Worm (Caenorhabditis elegans) whole organism, late embryonic: ENCODE data around the gene gtf-2F2.
"Not testable (repeated sequence)": the region's sequence is repeated elsewhere in the genome, so short reads cannot be mapped to it uniquely, and the experiment has no call there.

Experiments
- K02D7.2 ChIP-seq: sonication (generic microtip); optimal IDR thresholded peaks from 2 replicates; lab custom pipeline; 2017; ENCODE audit warnings: mild to moderate bottlenecking, missing genetic modification characterization, missing compliant biosample characterization
- K09A11.1 ChIP-seq: sonication (generic microtip); optimal IDR thresholded peaks from 2 replicates; lab custom pipeline; 2017; ENCODE audit warnings: antibody characterized with exemption, mild to moderate bottlenecking, missing genetic modification characterization, missing compliant biosample characterization; ENCODE audit not compliant: insufficient read depth
- T23F11.4 ChIP-seq: fragments of 200-800 bp; sonication (Bioruptor generic); optimal IDR thresholded peaks from 2 replicates; lab custom pipeline; 2018; ENCODE audit warnings: mild to moderate bottlenecking, missing genetic modification characterization, missing compliant biosample characterization
- ahr-1 ChIP-seq: sonication (generic microtip); optimal IDR thresholded peaks from 2 replicates; lab custom pipeline; 2016; ENCODE audit warnings: missing genetic modification characterization, missing compliant biosample characterization
- ama-1 ChIP-seq: fragments of 150-350 bp; optimal IDR thresholded peaks from 2 replicates; lab custom pipeline; 2014
- ceh-14 ChIP-seq: sonication (generic microtip); optimal IDR thresholded peaks from 2 replicates; lab custom pipeline; 2016; ENCODE audit warnings: missing genotype, missing genetic modification characterization, missing compliant biosample characterization
- ceh-18 ChIP-seq: sonication (generic microtip); optimal IDR thresholded peaks from 2 replicates; lab custom pipeline; 2016; ENCODE audit warnings: missing genetic modification characterization, missing compliant biosample characterization
- ceh-19 ChIP-seq: fragments of 200-800 bp; sonication (Bioruptor generic); optimal IDR thresholded peaks from 2 replicates; lab custom pipeline; 2018; ENCODE audit warnings: mild to moderate bottlenecking, missing genetic modification characterization, missing compliant biosample characterization
- ceh-2 ChIP-seq: sonication (generic microtip); optimal IDR thresholded peaks from 2 replicates; lab custom pipeline; 2016; ENCODE audit warnings: missing genotype, missing genetic modification characterization, missing compliant biosample characterization
- ceh-24 ChIP-seq: sonication (generic microtip); optimal IDR thresholded peaks from 2 replicates; lab custom pipeline; 2016; ENCODE audit warnings: mild to moderate bottlenecking, missing genetic modification characterization, missing compliant biosample characterization
- ceh-48 ChIP-seq: sonication (generic microtip); optimal IDR thresholded peaks from 2 replicates; lab custom pipeline; 2016; ENCODE audit warnings: missing genetic modification characterization, inconsistent platforms, missing compliant biosample characterization
- ceh-6 ChIP-seq: fragments of 200-800 bp; sonication (Bioruptor generic); optimal IDR thresholded peaks from 2 replicates; lab custom pipeline; 2018; ENCODE audit warnings: mild to moderate bottlenecking, missing genetic modification characterization, missing compliant biosample characterization
- ceh-9 ChIP-seq: sonication (generic microtip); optimal IDR thresholded peaks from 2 replicates; lab custom pipeline; 2016; ENCODE audit warnings: mild to moderate bottlenecking, missing genetic modification characterization, inconsistent platforms, missing compliant biosample characterization
- che-1 ChIP-seq: sonication (generic microtip); optimal IDR thresholded peaks from 2 replicates; lab custom pipeline; 2016; ENCODE audit warnings: mild to moderate bottlenecking, missing genetic modification characterization, missing compliant biosample characterization
- elt-2 ChIP-seq: sonication (generic microtip); optimal IDR thresholded peaks from 2 replicates; lab custom pipeline; 2016; ENCODE audit warnings: missing genetic modification reagents, missing genetic modification characterization, missing compliant biosample characterization
- elt-4 ChIP-seq: sonication (generic microtip); optimal IDR thresholded peaks from 2 replicates; lab custom pipeline; 2016; ENCODE audit warnings: missing genetic modification characterization, missing compliant biosample characterization
- eyg-1 ChIP-seq: sonication (generic microtip); optimal IDR thresholded peaks from 2 replicates; lab custom pipeline; 2016; ENCODE audit warnings: missing genotype, missing genetic modification characterization, missing compliant biosample characterization
- gmeb-2 ChIP-seq: sonication (generic microtip); optimal IDR thresholded peaks from 2 replicates; lab custom pipeline; 2016; ENCODE audit warnings: missing genetic modification characterization, inconsistent platforms, missing compliant biosample characterization
- hlh-6 ChIP-seq: sonication (generic microtip); optimal IDR thresholded peaks from 2 replicates; lab custom pipeline; 2016; ENCODE audit warnings: missing genotype, missing genetic modification characterization, missing compliant biosample characterization
- hlh-8 ChIP-seq: sonication (generic microtip); optimal IDR thresholded peaks from 2 replicates; lab custom pipeline; 2016; ENCODE audit warnings: missing genotype, missing genetic modification characterization, missing compliant biosample characterization
- lim-6 ChIP-seq: sonication (generic microtip); optimal IDR thresholded peaks from 2 replicates; lab custom pipeline; 2016; ENCODE audit warnings: missing genetic modification characterization, missing compliant biosample characterization
- madf-2 ChIP-seq: sonication (generic microtip); optimal IDR thresholded peaks from 2 replicates; lab custom pipeline; 2017; ENCODE audit warnings: missing genetic modification characterization, missing compliant biosample characterization
- nfya-1 ChIP-seq: sonication (generic microtip); optimal IDR thresholded peaks from 2 replicates; lab custom pipeline; 2017; ENCODE audit warnings: missing genetic modification characterization, mild to moderate bottlenecking, missing compliant biosample characterization, antibody characterized with exemption, moderate library complexity
- nhr-11 ChIP-seq: fragments of 150-350 bp; optimal IDR thresholded peaks from 2 replicates; lab custom pipeline; 2014; ENCODE audit warnings: missing biosample characterization, missing genetic modification characterization
- nhr-232 ChIP-seq: sonication (generic microtip); optimal IDR thresholded peaks from 2 replicates; lab custom pipeline; 2016; ENCODE audit warnings: missing genetic modification characterization, missing compliant biosample characterization
- npax-4 ChIP-seq: sonication (generic microtip); optimal IDR thresholded peaks from 2 replicates; lab custom pipeline; 2016; ENCODE audit warnings: missing genetic modification characterization, missing compliant biosample characterization
- odd-2 ChIP-seq: sonication (generic microtip); optimal IDR thresholded peaks from 2 replicates; lab custom pipeline; 2017; ENCODE audit warnings: antibody characterized with exemption, mild to moderate bottlenecking, missing genetic modification characterization, missing compliant biosample characterization
- pha-2 ChIP-seq: sonication (generic microtip); optimal IDR thresholded peaks from 2 replicates; lab custom pipeline; 2017; ENCODE audit warnings: mild to moderate bottlenecking, missing genetic modification characterization, missing compliant biosample characterization
- pqm-1 ChIP-seq: sonication (generic microtip); optimal IDR thresholded peaks from 2 replicates; lab custom pipeline; 2016; ENCODE audit warnings: missing genetic modification characterization, missing compliant biosample characterization
- rnt-1 ChIP-seq: sonication (generic microtip); optimal IDR thresholded peaks from 2 replicates; lab custom pipeline; 2016; ENCODE audit warnings: missing genetic modification characterization, missing compliant biosample characterization
- sdc-2 ChIP-seq: sonication (generic microtip); optimal IDR thresholded peaks from 2 replicates; lab custom pipeline; 2016; ENCODE audit warnings: missing genotype, missing genetic modification characterization, missing compliant biosample characterization
- sox-2 ChIP-seq: fragments of 200-800 bp; sonication (Bioruptor generic); IDR thresholded peaks from 2 replicates; pipeline ENCODE4 v1.3.6; 2022; ENCODE audit warnings: missing genetic modification reagents, missing genetic modification characterization, missing compliant biosample characterization
- syd-9 ChIP-seq: sonication (generic microtip); optimal IDR thresholded peaks from 2 replicates; lab custom pipeline; 2016; ENCODE audit warnings: mild to moderate bottlenecking, missing genetic modification characterization, moderate library complexity, missing compliant biosample characterization
- tbx-7 ChIP-seq: sonication (generic microtip); optimal IDR thresholded peaks from 2 replicates; lab custom pipeline; 2016; ENCODE audit warnings: missing genotype, missing genetic modification characterization, missing compliant biosample characterization
- ttx-3 ChIP-seq: sonication (generic microtip); optimal IDR thresholded peaks from 2 replicates; lab custom pipeline; 2016; ENCODE audit warnings: missing genetic modification reagents, missing genetic modification characterization, missing compliant biosample characterization
- unc-3 ChIP-seq, 2 experiments: fragments of 200-800 bp in 1 of 2; sonication (Bioruptor generic) in 1 of 2; sonication (generic microtip) in 1 of 2; conservative IDR thresholded peaks in 1 of 2; optimal IDR thresholded peaks in 1 of 2; 2 replicates each; pipeline versions ENCODE4 v1.3.6 to Lab custom; 2016 to 2022; ENCODE audit warnings: missing compliant biosample characterization in 2 of 2, missing genetic modification characterization in 2 of 2, missing genetic modification reagents in 1 of 2
- unc-42 ChIP-seq: sonication (generic microtip); optimal IDR thresholded peaks from 2 replicates; lab custom pipeline; 2016; ENCODE audit warnings: missing genotype, missing genetic modification characterization, missing compliant biosample characterization
- unc-55 ChIP-seq: sonication (generic microtip); optimal IDR thresholded peaks from 2 replicates; lab custom pipeline; 2017; ENCODE audit warnings: missing biosample characterization, missing genetic modification reagents, missing genetic modification characterization
- unc-86 ChIP-seq: sonication (generic microtip); optimal IDR thresholded peaks from 2 replicates; lab custom pipeline; 2016; ENCODE audit warnings: missing genetic modification characterization, missing compliant biosample characterization
- zip-5 ChIP-seq: sonication (generic microtip); optimal IDR thresholded peaks from 2 replicates; lab custom pipeline; 2016; ENCODE audit warnings: missing genetic modification characterization, missing compliant biosample characterization

Gene gtf-2F2

DNA sequence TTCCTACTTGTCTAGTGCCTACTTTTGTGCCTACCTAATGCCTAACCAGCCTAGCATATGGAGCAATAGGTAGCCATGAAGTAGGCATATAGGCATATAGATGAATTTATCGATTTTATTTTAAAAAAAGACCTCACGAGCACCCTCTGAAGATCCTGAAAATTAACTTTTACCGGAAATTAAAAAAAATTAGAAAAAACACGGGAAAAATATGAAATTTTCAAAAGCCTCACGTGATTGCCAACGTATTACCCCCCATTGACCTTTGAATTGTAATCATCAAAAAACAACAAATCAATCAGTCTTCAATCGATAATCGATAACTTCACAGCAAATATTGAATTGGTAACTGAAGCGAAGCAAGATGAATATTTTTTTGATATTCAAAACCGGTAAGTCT is 20.5 kb downstream of the gtf-2F2 start, which contains the start of gene Y39B6A.30:
Gene Y39B6A.30 (plus strand): TSS at position 301 of the 400 bp plus-strand sequence.
- TF ChIP-seq ceh-19 (GFP tag; lab: Kevin White, UChicago); lim-6 (tag; lab: Kevin White, UChicago); zip-5: not testable (repeated sequence)

DNA sequence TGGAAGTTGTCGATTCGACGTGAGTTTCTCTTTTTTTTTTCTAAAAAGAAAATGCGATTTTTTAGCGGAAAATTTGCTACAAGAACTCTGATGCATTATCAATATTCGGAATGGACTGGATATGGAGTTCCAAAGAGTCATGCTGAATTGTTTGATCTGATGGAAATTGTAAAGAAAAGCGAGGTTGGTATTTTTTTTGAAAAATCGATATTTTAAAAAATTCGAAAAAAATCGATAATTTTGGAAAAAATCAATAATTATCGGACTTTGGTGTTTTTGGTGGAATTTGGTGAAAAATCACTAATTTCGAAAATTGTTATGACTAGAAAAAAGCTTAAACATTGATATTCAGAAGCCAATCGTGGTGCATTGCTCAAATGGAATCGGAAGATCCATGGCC is 25.5 kb downstream of the gtf-2F2 start:
- TF ChIP-seq unc-42 (no peak), ceh-48 (tag; lab: Kevin White, UChicago) (peak; percentile 20)

ce11 chrV:19024683-19025082 is 30.9 kb downstream of the gtf-2F2 start, which contains the start of gene Y39B6A.29:
Y39B6A.29 (minus strand) TSS chrV:19024783.
- no peak for TF ChIP-seq elt-2 (tag; lab: Kevin White, UChicago)
- TF ChIP-seq K09A11.1 (tag; lab: Kevin White, UChicago): no peak
- no peak for TF ChIP-seq elt-4 (tag; lab: Kevin White, UChicago)
- no peak for TF ChIP-seq ceh-24 (tag; lab: Kevin White, UChicago)
- no peak for TF ChIP-seq tbx-7
- no peak for TF ChIP-seq rnt-1 (tag; lab: Kevin White, UChicago)
- TF ChIP-seq nfya-1 (tag; lab: Kevin White, UChicago): no peak
- no peak for TF ChIP-seq ahr-1 (tag; lab: Kevin White, UChicago)
- no peak for TF ChIP-seq unc-86 (tag; lab: Kevin White, UChicago)
- TF ChIP-seq pha-2 (tag; lab: Kevin White, UChicago): no peak
- no peak for TF ChIP-seq hlh-6 (tag; lab: Kevin White, UChicago)
- TF ChIP-seq sdc-2: no peak
- no peak for TF ChIP-seq pqm-1 (tag; lab: Kevin White, UChicago)
- no peak for TF ChIP-seq unc-55
- TF ChIP-seq nhr-11 (tag; lab: Kevin White, UChicago): no peak
- no peak for TF ChIP-seq ceh-18 (tag; lab: Kevin White, UChicago)

ce11 chrV:19026163-19026562 is 32.4 kb downstream of the gtf-2F2 start, which contains the start of gene Y39B6A.25:
Y39B6A.25 (plus strand) TSS chrV:19026463.
- TF ChIP-seq lim-6 (tag; lab: Kevin White, UChicago): no peak
- TF ChIP-seq elt-4 (tag; lab: Kevin White, UChicago): no peak
- TF ChIP-seq ceh-14 (tag; lab: Kevin White, UChicago): no peak
- TF ChIP-seq elt-2 (tag; lab: Kevin White, UChicago): no peak
- no peak for TF ChIP-seq ama-1 (lab: Kevin White, UChicago)
- no peak for TF ChIP-seq ttx-3 (tag; lab: Kevin White, UChicago)
- no peak for TF ChIP-seq sox-2 (GFP tag; lab: Robert Waterston, UW)
- TF ChIP-seq K02D7.2 (tag; lab: Kevin White, UChicago): no peak
- TF ChIP-seq rnt-1 (tag; lab: Kevin White, UChicago): no peak

DNA sequence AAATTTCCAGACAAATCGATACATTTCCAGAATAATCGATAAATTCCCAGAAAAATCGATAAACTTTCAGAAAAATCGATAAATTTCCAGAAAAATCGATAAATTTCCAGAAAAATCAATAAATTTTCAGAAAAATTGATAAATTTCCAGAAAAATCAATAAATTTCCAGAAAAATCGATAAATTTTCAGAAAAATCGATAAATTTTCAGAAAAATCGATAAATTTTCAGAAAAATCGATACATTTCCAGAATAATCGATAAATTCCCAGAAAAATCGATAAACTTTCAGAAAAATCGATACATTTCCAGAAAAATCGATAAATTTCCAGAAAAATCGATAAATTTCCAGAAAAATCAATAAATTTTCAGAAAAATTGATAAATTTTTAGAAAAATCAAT is 33.0 kb downstream of the gtf-2F2 start:
- peak; percentile 52 for TF ChIP-seq ceh-48 (tag; lab: Kevin White, UChicago)

DNA sequence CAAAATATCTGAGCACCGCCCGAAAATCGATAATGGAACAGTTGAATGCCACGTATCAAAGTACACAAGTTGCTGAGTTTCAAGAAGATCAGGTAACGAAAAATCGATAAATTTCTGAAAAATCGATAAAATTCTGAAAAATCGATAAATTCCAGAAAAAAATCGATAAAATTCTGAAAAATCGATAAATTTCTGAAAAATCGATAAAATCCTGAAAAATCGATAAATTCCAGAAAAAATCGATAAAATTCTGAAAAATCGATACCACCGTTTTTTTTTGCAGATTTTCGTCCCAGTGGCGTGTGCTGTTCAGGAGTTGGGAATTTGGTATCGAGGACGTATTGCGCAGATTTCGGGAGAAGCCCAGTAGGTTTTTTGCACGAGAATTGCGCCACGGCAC is 33.6 kb downstream of the gtf-2F2 start:
- TF ChIP-seq ceh-48 (tag; lab: Kevin White, UChicago) (peak; percentile 68), ceh-6 (GFP tag; lab: Kevin White, UChicago) (no peak)

ce11 chrV:19031456-19031855 is 37.7 kb downstream of the gtf-2F2 start, which contains the start of gene Y39B6A.27:
Y39B6A.27 (plus strand) TSS chrV:19031756.
- TF ChIP-seq npax-4 (tag; lab: Kevin White, UChicago) (no peak), ceh-9 (tag; lab: Kevin White, UChicago) (no peak), gmeb-2 (no peak), madf-2 (tag; lab: Kevin White, UChicago) (no peak), hlh-8 (no peak), odd-2 (tag; lab: Kevin White, UChicago) (no peak), unc-42 (no peak), T23F11.4 (no peak), ama-1 (lab: Kevin White, UChicago) (no peak), unc-3 (GFP tag; conservative IDR thresholded peaks at IDR 0.05; lab: Robert Waterston, UW) (no peak), unc-3 (tag; optimal IDR thresholded peaks at IDR 0.05; lab: Kevin White, UChicago) (no peak), ceh-2 (no peak), zip-5 (no peak), syd-9 (tag; lab: Kevin White, UChicago) (no peak), eyg-1 (tag; lab: Kevin White, UChicago) (no peak), nhr-232 (tag; lab: Kevin White, UChicago) (no peak), che-1 (no peak)
- TF ChIP-seq, all 69 proteins: peak for 0
